Fruit fly (Drosophila melanogaster) whole organism, pupa: ENCODE results near the gene Nup35.

ENCODE experiments used
- CG12605 ChIP-seq: fragments of 200-800 bp; sonication (Bioruptor generic); IDR thresholded peaks from 2 replicates; pipeline ENCODE4 v1.3.6; 2022; ENCODE audit warnings: missing biosample characterization, missing genetic modification characterization
- CG13204 ChIP-seq: fragments of 200-800 bp; sonication (Bioruptor generic); optimal IDR thresholded peaks from 2 replicates; lab custom pipeline; 2018; ENCODE audit warnings: missing biosample characterization, mild to moderate bottlenecking, missing genetic modification characterization, moderate library complexity
- CG14655 ChIP-seq: fragments of 200-800 bp; sonication (Bioruptor generic); optimal IDR thresholded peaks from 3 replicates; lab custom pipeline; 2017; ENCODE audit warnings: mild to moderate bottlenecking, missing biosample characterization, missing genetic modification reagents, missing genetic modification characterization
- CG15710 ChIP-seq: fragments of 200-800 bp; sonication (Bioruptor generic); optimal IDR thresholded peaks from 2 replicates; lab custom pipeline; 2018; ENCODE audit warnings: missing biosample characterization, mild to moderate bottlenecking, missing genetic modification characterization, moderate library complexity
- CG32121 ChIP-seq: fragments of 200-800 bp; sonication (Bioruptor generic); IDR thresholded peaks from 2 replicates; pipeline ENCODE4 v1.3.6; 2022; ENCODE audit warnings: missing biosample characterization, missing genetic modification characterization
- CG8159 ChIP-seq: fragments of 200-800 bp; sonication (Bioruptor generic); optimal IDR thresholded peaks from 3 replicates; lab custom pipeline; 2018; ENCODE audit warnings: missing biosample characterization, mild to moderate bottlenecking, missing genetic modification characterization, moderate library complexity
- CG8301 ChIP-seq: fragments of 200-800 bp; sonication (Bioruptor generic); optimal IDR thresholded peaks from 2 replicates; lab custom pipeline; 2018; ENCODE audit warnings: missing biosample characterization, mild to moderate bottlenecking, missing genetic modification characterization
- CG9948 ChIP-seq: fragments of 200-800 bp; sonication (Bioruptor generic); optimal IDR thresholded peaks from 2 replicates; lab custom pipeline; 2018; ENCODE audit warnings: missing biosample characterization, mild to moderate bottlenecking, missing genetic modification characterization, moderate library complexity
- D1 ChIP-seq: fragments of 200-800 bp; sonication (Bioruptor generic); optimal IDR thresholded peaks from 2 replicates; lab custom pipeline; 2018; ENCODE audit warnings: missing biosample characterization, mild to moderate bottlenecking, missing genetic modification characterization, moderate library complexity
- EcR ChIP-seq: fragments of 200-800 bp; sonication (Bioruptor generic); optimal IDR thresholded peaks from 3 replicates; lab custom pipeline; 2019; ENCODE audit warnings: missing biosample characterization, missing genetic modification characterization, mild to moderate bottlenecking, moderate library complexity, missing genetic modification reagents
- Pif1B ChIP-seq: fragments of 200-800 bp; sonication (Bioruptor generic); optimal IDR thresholded peaks from 3 replicates; lab custom pipeline; 2016; ENCODE audit warnings: missing biosample characterization, missing genetic modification characterization

dm6 chrX:18646855-18647699 lies 905 bp upstream of the Nup35 start, which contains the start of gene Rip11:
- TF ChIP-seq EcR (GFP tag; lab: Kevin White, UChicago) (peak; percentile 71), CG12605 (GFP tag; lab: Robert Waterston, UW) (peak; percentile 68), CG14655 (GFP tag; lab: Kevin White, UChicago) (no peak), CG32121 (GFP tag; lab: Robert Waterston, UW) (peak; percentile 75), D1 (tag; lab: Kevin White, UChicago) (no peak), Pif1B (peak; percentile 69), CG9948 (tag; lab: Kevin White, UChicago) (peak; percentile 45), CG8301 (peak; percentile 59), CG15710 (tag; lab: Kevin White, UChicago) (peak; percentile 67), CG8159 (peak; percentile 65), CG13204 (GFP tag; lab: Kevin White, UChicago) (peak; percentile 87)
